Fruit fly (Drosophila melanogaster) whole organism, embryonic: ENCODE measurements around the gene Pph13.
A peak's percentile ranks its signal among the peaks of the same experiment; 100 is the strongest.

Experiments
- ATbp ChIP-seq: fragments of 200-800 bp; sonication (Bioruptor generic); optimal IDR thresholded peaks from 2 replicates; lab custom pipeline; 2017; ENCODE audit warnings: missing biosample characterization, mild to moderate bottlenecking, missing genetic modification characterization, missing genetic modification reagents
- Aef1 ChIP-seq: fragments of 200-800 bp; sonication (Bioruptor generic); IDR thresholded peaks from 3 replicates; pipeline ENCODE4 v1.3.6; 2022; ENCODE audit warnings: missing biosample characterization, missing genetic modification characterization
- Bdp1 ChIP-seq: fragments of 200-800 bp; sonication (Bioruptor generic); optimal IDR thresholded peaks from 3 replicates; lab custom pipeline; 2016; ENCODE audit warnings: missing biosample characterization, missing genetic modification characterization
- Bgb ChIP-seq: fragments of 200-800 bp; sonication (Bioruptor generic); IDR thresholded peaks from 2 replicates; pipeline ENCODE4 v1.3.6; 2022; ENCODE audit warnings: missing biosample characterization, missing genetic modification characterization; ENCODE audit not compliant: partially characterized antibody
- BtbVII ChIP-seq: fragments of 200-800 bp; sonication (Bioruptor generic); optimal IDR thresholded peaks from 3 replicates; lab custom pipeline; 2017; ENCODE audit warnings: missing biosample characterization, mild to moderate bottlenecking, missing genetic modification characterization
- CG10209 ChIP-seq: fragments of 200-800 bp; sonication (Bioruptor generic); optimal IDR thresholded peaks from 3 replicates; lab custom pipeline; 2017; ENCODE audit warnings: missing biosample characterization, mild to moderate bottlenecking, missing genetic modification characterization, missing genetic modification reagents
- CG10462 ChIP-seq: fragments of 200-800 bp; sonication (Bioruptor generic); optimal IDR thresholded peaks from 2 replicates; lab custom pipeline; 2016; ENCODE audit warnings: missing biosample characterization, missing genetic modification characterization
- CG11696 ChIP-seq: fragments of 200-800 bp; sonication (Bioruptor generic); IDR thresholded peaks from 2 replicates; pipeline ENCODE4 v1.3.6; 2022; ENCODE audit warnings: missing biosample characterization, missing genetic modification characterization
- CG12659 ChIP-seq: fragments of 200-800 bp; sonication (Bioruptor generic); optimal IDR thresholded peaks from 3 replicates; lab custom pipeline; 2017; ENCODE audit warnings: mild to moderate bottlenecking, missing biosample characterization, missing genetic modification reagents, missing genetic modification characterization
- CG13287 ChIP-seq: fragments of 200-800 bp; sonication (Bioruptor generic); IDR thresholded peaks from 2 replicates; pipeline ENCODE4 v1.3.6; 2022; ENCODE audit warnings: missing biosample characterization, missing genetic modification characterization; ENCODE audit not compliant: partially characterized antibody
- CG13894 ChIP-seq: fragments of 200-800 bp; sonication (Bioruptor generic); optimal IDR thresholded peaks from 3 replicates; lab custom pipeline; 2018; ENCODE audit warnings: missing biosample characterization, mild to moderate bottlenecking, missing genetic modification characterization, moderate library complexity
- CG15073 ChIP-seq: fragments of 200-800 bp; sonication (Bioruptor generic); optimal IDR thresholded peaks from 2 replicates; lab custom pipeline; 2016; ENCODE audit warnings: missing biosample characterization, missing genetic modification characterization
- CG15601 ChIP-seq: fragments of 200-800 bp; sonication (Bioruptor generic); optimal IDR thresholded peaks from 3 replicates; lab custom pipeline; 2019; ENCODE audit warnings: missing biosample characterization, mild to moderate bottlenecking, missing genetic modification characterization, moderate library complexity
- CG17568 ChIP-seq: fragments of 200-800 bp; sonication (Bioruptor generic); optimal IDR thresholded peaks from 2 replicates; lab custom pipeline; 2018; ENCODE audit warnings: missing biosample characterization, mild to moderate bottlenecking, missing genetic modification characterization, moderate library complexity
- CG18476 ChIP-seq: fragments of 200-800 bp; sonication (Bioruptor generic); optimal IDR thresholded peaks from 2 replicates; lab custom pipeline; 2016; ENCODE audit warnings: missing biosample characterization, mild to moderate bottlenecking, missing genetic modification characterization
- CG18599 ChIP-seq: fragments of 200-800 bp; sonication (Bioruptor generic); optimal IDR thresholded peaks from 3 replicates; lab custom pipeline; 2017; ENCODE audit warnings: missing biosample characterization, missing genetic modification characterization, mild to moderate bottlenecking, moderate library complexity, missing genetic modification reagents
- CG2116 ChIP-seq: fragments of 200-800 bp; sonication (Bioruptor generic); optimal IDR thresholded peaks from 3 replicates; lab custom pipeline; 2018; ENCODE audit warnings: missing biosample characterization, mild to moderate bottlenecking, missing genetic modification characterization
- CG2889 ChIP-seq: fragments of 200-800 bp; sonication (Bioruptor generic); IDR thresholded peaks from 3 replicates; pipeline ENCODE4 v1.3.6; 2022; ENCODE audit warnings: missing biosample characterization, missing genetic modification characterization
- CG3407 ChIP-seq: fragments of 200-800 bp; sonication (Bioruptor generic); optimal IDR thresholded peaks from 2 replicates; lab custom pipeline; 2018; ENCODE audit warnings: missing biosample characterization, mild to moderate bottlenecking, missing genetic modification characterization
- CG3847 ChIP-seq: fragments of 200-800 bp; sonication (Bioruptor generic); IDR thresholded peaks from 2 replicates; pipeline ENCODE4 v1.3.6; 2022; ENCODE audit warnings: missing biosample characterization, missing genetic modification characterization
- CG4328 ChIP-seq: fragments of 200-800 bp; sonication (Bioruptor generic); optimal IDR thresholded peaks from 3 replicates; lab custom pipeline; 2017; ENCODE audit warnings: missing biosample characterization, missing genetic modification reagents, missing genetic modification characterization
- CG6791 ChIP-seq: fragments of 200-800 bp; sonication (Bioruptor generic); IDR thresholded peaks from 3 replicates; pipeline ENCODE4 v1.3.6; 2022; ENCODE audit warnings: missing biosample characterization, missing genetic modification characterization; ENCODE audit not compliant: partially characterized antibody
- CG7963 ChIP-seq: fragments of 200-800 bp; sonication (Bioruptor generic); IDR thresholded peaks from 3 replicates; pipeline ENCODE4 v1.3.6; 2022; ENCODE audit warnings: missing biosample characterization, missing genetic modification characterization; ENCODE audit not compliant: partially characterized antibody
- CG7987 ChIP-seq: fragments of 200-800 bp; sonication (Bioruptor generic); optimal IDR thresholded peaks from 2 replicates; lab custom pipeline; 2018; ENCODE audit warnings: missing biosample characterization, mild to moderate bottlenecking, missing genetic modification characterization, moderate library complexity
- CG8944 ChIP-seq: fragments of 200-800 bp; sonication (Bioruptor generic); optimal IDR thresholded peaks from 3 replicates; lab custom pipeline; 2016; ENCODE audit warnings: missing biosample characterization, missing genetic modification characterization
- D ChIP-seq, 2 experiments: fragments of 200-800 bp in 1 of 2; fragments of >200 bp in 1 of 2; sonication (Bioruptor generic) in 1 of 2; optimal IDR thresholded peaks; 2 replicates in 1 of 2; 3 replicates in 1 of 2; lab custom pipeline; 2017; ENCODE audit warnings: mild to moderate bottlenecking in 1 of 2, missing biosample characterization in 1 of 2, missing genetic modification characterization in 1 of 2, missing genetic modification reagents in 1 of 2
- Dfd ChIP-seq, 2 experiments: fragments of >200 bp; optimal IDR thresholded peaks; 2 replicates each; lab custom pipeline; 2017; ENCODE audit warnings: missing biosample characterization in 2 of 2, missing genetic modification characterization in 2 of 2
- Dip2 ChIP-seq: fragments of 200-800 bp; sonication (Bioruptor generic); IDR thresholded peaks from 2 replicates; pipeline ENCODE4 v1.3.6; 2022; ENCODE audit warnings: missing biosample characterization, missing genetic modification characterization
- H2.0 ChIP-seq: fragments of 200-800 bp; sonication (Bioruptor generic); IDR thresholded peaks from 2 replicates; pipeline ENCODE4 v1.3.6; 2022; ENCODE audit warnings: missing biosample characterization, missing genetic modification characterization
- HLH3B ChIP-seq: fragments of 200-800 bp; sonication (Bioruptor generic); IDR thresholded peaks from 2 replicates; pipeline ENCODE4 v1.3.6; 2022; ENCODE audit warnings: missing biosample characterization, missing genetic modification characterization
- Lpt ChIP-seq: fragments of >200 bp; optimal IDR thresholded peaks from 2 replicates; lab custom pipeline; 2018; ENCODE audit warnings: missing biosample characterization, missing genetic modification characterization
- NC2β ChIP-seq: fragments of 200-800 bp; sonication (Bioruptor generic); optimal IDR thresholded peaks from 2 replicates; lab custom pipeline; 2016; ENCODE audit warnings: missing biosample characterization, missing genetic modification characterization
- Opbp ChIP-seq: fragments of 200-800 bp; sonication (Bioruptor generic); IDR thresholded peaks from 3 replicates; pipeline ENCODE4 v1.3.6; 2022; ENCODE audit warnings: missing biosample characterization, missing genetic modification characterization; ENCODE audit not compliant: partially characterized antibody
- Sin3A ChIP-seq: fragments of >200 bp; optimal IDR thresholded peaks from 2 replicates; lab custom pipeline; 2018
- Trl ChIP-seq, 3 experiments: fragments of >200 bp in 2 of 3; fragments of 200-800 bp in 1 of 3; sonication (Bioruptor generic) in 1 of 3; optimal IDR thresholded peaks; 2 replicates in 1 of 3; 3 replicates in 2 of 3; lab custom pipeline; 2016 to 2017; ENCODE audit warnings: missing biosample characterization in 1 of 3, missing genetic modification characterization in 1 of 3
- Vsx1 ChIP-seq: fragments of 200-800 bp; sonication (Bioruptor generic); optimal IDR thresholded peaks from 2 replicates; lab custom pipeline; 2017; ENCODE audit warnings: missing biosample characterization, mild to moderate bottlenecking, missing genetic modification characterization, missing genetic modification reagents
- aop ChIP-seq: fragments of 200-800 bp; sonication (Bioruptor generic); IDR thresholded peaks from 2 replicates; pipeline ENCODE4 v1.3.6; 2022; ENCODE audit warnings: missing biosample characterization, missing genetic modification characterization
- ato ChIP-seq: fragments of 200-800 bp; sonication (Bioruptor generic); IDR thresholded peaks from 2 replicates; pipeline ENCODE4 v1.3.6; 2022; ENCODE audit warnings: missing biosample characterization, missing genetic modification characterization; ENCODE audit not compliant: partially characterized antibody
- bcd ChIP-seq: fragments of 200-800 bp; sonication (Bioruptor generic); optimal IDR thresholded peaks from 2 replicates; lab custom pipeline; 2017; ENCODE audit warnings: missing biosample characterization, mild to moderate bottlenecking, missing genetic modification characterization
- da ChIP-seq: fragments of 200-800 bp; sonication (Bioruptor generic); optimal IDR thresholded peaks from 2 replicates; lab custom pipeline; 2016; ENCODE audit warnings: missing biosample characterization, missing genetic modification characterization
- dan ChIP-seq: fragments of 200-800 bp; sonication (Bioruptor generic); IDR thresholded peaks from 2 replicates; pipeline ENCODE4 v1.3.6; 2022; ENCODE audit warnings: missing biosample characterization, missing genetic modification characterization
- dmrt11E ChIP-seq: fragments of 200-800 bp; sonication (Bioruptor generic); optimal IDR thresholded peaks from 3 replicates; lab custom pipeline; 2018; ENCODE audit warnings: missing biosample characterization, mild to moderate bottlenecking, missing genetic modification characterization, moderate library complexity
- gcm ChIP-seq: fragments of 200-800 bp; sonication (Bioruptor generic); optimal IDR thresholded peaks from 2 replicates; lab custom pipeline; 2019; ENCODE audit warnings: missing biosample characterization, mild to moderate bottlenecking, missing genetic modification characterization, moderate library complexity
- luna ChIP-seq: fragments of 200-800 bp; sonication (Bioruptor generic); optimal IDR thresholded peaks from 2 replicates; lab custom pipeline; 2016; ENCODE audit warnings: missing biosample characterization, missing genetic modification characterization
- mld ChIP-seq: fragments of 200-800 bp; sonication (Bioruptor generic); IDR thresholded peaks from 3 replicates; pipeline ENCODE4 v1.3.6; 2022; ENCODE audit warnings: missing biosample characterization, missing genetic modification characterization; ENCODE audit not compliant: partially characterized antibody
- nau ChIP-seq: fragments of 200-800 bp; sonication (Bioruptor generic); optimal IDR thresholded peaks from 3 replicates; lab custom pipeline; 2017; ENCODE audit warnings: missing biosample characterization, mild to moderate bottlenecking, missing genetic modification characterization, missing genetic modification reagents
- nerfin-2 ChIP-seq: fragments of 200-800 bp; sonication (Bioruptor generic); IDR thresholded peaks from 2 replicates; pipeline ENCODE4 v1.3.6; 2022; ENCODE audit warnings: missing biosample characterization, missing genetic modification characterization; ENCODE audit not compliant: partially characterized antibody
- otp ChIP-seq: fragments of 200-800 bp; sonication (Bioruptor generic); IDR thresholded peaks from 3 replicates; pipeline ENCODE4, ENCODE4 v1.3.6; 2022; ENCODE audit warnings: missing biosample characterization, missing genetic modification characterization
- stc ChIP-seq: fragments of 200-800 bp; sonication (Bioruptor generic); IDR thresholded peaks from 2 replicates; pipeline ENCODE4 v1.3.6; 2022; ENCODE audit warnings: missing biosample characterization, missing genetic modification characterization
- ttk ChIP-seq: fragments of 200-800 bp; sonication (Bioruptor generic); IDR thresholded peaks from 2 replicates; pipeline ENCODE4 v2.1.2; 2022; ENCODE audit warnings: missing biosample characterization, missing genetic modification characterization

Pph13 gene

dm6 chr2L:606165-606564 lies 28.9 kb downstream of the Pph13 start (continued):
- TF ChIP-seq Trl (optimal IDR thresholded peaks at IDR 0.05; lab: Kevin White, UChicago) (no peak), Trl (GFP tag; optimal IDR thresholded peaks at IDR 0.05; lab: Kevin White, UChicago) (peak; percentile 13), CG12659 (GFP tag; lab: Kevin White, UChicago) (no peak), CG15073 (GFP tag; lab: Kevin White, UChicago) (no peak), CG3407 (peak; percentile 38), CG3847 (GFP tag; lab: Robert Waterston, UW) (peak; percentile 16; the same call in 1 of the 2 replicates), CG15601 (tag; lab: Kevin White, UChicago) (peak; percentile 1), Sin3A (lab: Kevin White, UChicago) (no peak), CG2889 (no peak), dan (GFP tag; lab: Robert Waterston, UW) (peak; percentile 62; the same call in 1 of the 2 replicates), nerfin-2 (GFP tag; lab: Robert Waterston, UW) (no peak), Bdp1 (GFP tag; lab: Kevin White, UChicago) (peak; percentile 32), nau (no peak), Vsx1 (GFP tag; lab: Kevin White, UChicago) (no peak), aop (GFP tag; lab: Robert Waterston, UW) (no peak), CG7987 (GFP tag; lab: Kevin White, UChicago) (no peak), CG10462 (no peak), D (optimal IDR thresholded peaks at IDR 0.05; lab: Kevin White, UChicago) (no peak), D (GFP tag; optimal IDR thresholded peaks at IDR 0.05; lab: Kevin White, UChicago) (peak; percentile 9), CG7963 (GFP tag; lab: Robert Waterston, UW) (no peak), CG13287 (GFP tag; lab: Robert Waterston, UW) (no peak), Lpt (no peak), BtbVII (no peak), otp (GFP tag; lab: Robert Waterston, UW) (peak; percentile 65), CG17568 (GFP tag; lab: Kevin White, UChicago) (no peak), CG18476 (GFP tag; lab: Kevin White, UChicago) (no peak), Dip2 (GFP tag; lab: Robert Waterston, UW) (no peak), gcm (no peak), luna (GFP tag; lab: Kevin White, UChicago) (no peak), CG6791 (no peak), Dfd (GFP tag; optimal IDR thresholded peaks at IDR 0.05; lab: Kevin White, UChicago) (no peak), mld (no peak), CG4328 (GFP tag; lab: Kevin White, UChicago) (no peak), CG11696 (GFP tag; lab: Robert Waterston, UW) (no peak), CG13894 (tag; lab: Kevin White, UChicago) (no peak), ATbp (GFP tag; lab: Kevin White, UChicago) (peak; percentile 29), dmrt11E (peak; percentile 77), stc (GFP tag; lab: Robert Waterston, UW) (no peak), NC2β (GFP tag; lab: Kevin White, UChicago) (peak; percentile 69), CG2116 (GFP tag; lab: Kevin White, UChicago) (no peak), ato (GFP tag; lab: Robert Waterston, UW) (no peak), CG8944 (GFP tag; lab: Kevin White, UChicago) (no peak), ttk (GFP tag; lab: Robert Waterston, UW) (0 out of 2 replicates have a peak, but pooled peaks have one; percentile 27), Opbp (no peak), Aef1 (GFP tag; lab: Robert Waterston, UW) (no peak), bcd (GFP tag; lab: Kevin White, UChicago) (no peak), Bgb (GFP tag; lab: Robert Waterston, UW) (no peak), da (GFP tag; lab: Kevin White, UChicago) (no peak), CG10209 (GFP tag; lab: Kevin White, UChicago) (no peak), CG18599 (GFP tag; lab: Kevin White, UChicago) (no peak), HLH3B (0 out of 2 replicates have a peak, but pooled peaks have one; percentile 15), H2.0 (GFP tag; lab: Robert Waterston, UW) (no peak)
